Comparison of ENCODE assay signal across 1 fruit fly cellular context in genomic region chr3R:31550910-31551309, dm6.
TF ChIP-seq lines count a peak whose summit lies in the region.

No protein-coding gene starts in this region.

TF ChIP-seq in whole organism, embryonic, 481 proteins besides CTCF, POLR2A, EP300 and RAD21 (continued from another document and continues in another):
- TF ChIP-seq az2 (GFP tag; optimal IDR thresholded peaks at IDR 0.05; lab: Kevin White, UChicago) (peak; percentile 18), CG31388 (GFP tag; optimal IDR thresholded peaks at IDR 0.05; lab: Kevin White, UChicago) (no peak), CG15011 (GFP tag; optimal IDR thresholded peaks at IDR 0.05; lab: Kevin White, UChicago) (peak; percentile 64), CG3726 (GFP tag; IDR thresholded peaks at IDR 0.05; lab: Robert Waterston, UW) (no peak), Drgx (GFP tag; IDR thresholded peaks at IDR 0.05; lab: Robert Waterston, UW) (no peak), CG10654 (GFP tag; optimal IDR thresholded peaks at IDR 0.05; lab: Kevin White, UChicago) (peak; percentile 47), CG11695 (GFP tag; IDR thresholded peaks at IDR 0.05; lab: Robert Waterston, UW) (0 out of 3 replicates have a peak, but pooled peaks have one; percentile 21), wdn (GFP tag; IDR thresholded peaks at IDR 0.05; lab: Robert Waterston, UW) (no peak), CG30020 (tag; optimal IDR thresholded peaks at IDR 0.05; lab: Kevin White, UChicago) (no peak), CG12391 (tag; optimal IDR thresholded peaks at IDR 0.05; lab: Kevin White, UChicago) (peak; percentile 43), sqz (GFP tag; optimal IDR thresholded peaks at IDR 0.05; lab: Kevin White, UChicago) (peak; percentile 61), CG11093 (GFP tag; IDR thresholded peaks at IDR 0.05; lab: Robert Waterston, UW) (no peak), Asciz (GFP tag; optimal IDR thresholded peaks at IDR 0.05; lab: Kevin White, UChicago) (peak; percentile 78), CG6654 (GFP tag; optimal IDR thresholded peaks at IDR 0.05; lab: Kevin White, UChicago) (no peak), CG31441 (GFP tag; IDR thresholded peaks at IDR 0.05; lab: Robert Waterston, UW) (peak; percentile 74), CG15514 (GFP tag; optimal IDR thresholded peaks at IDR 0.05; lab: Kevin White, UChicago) (no peak), CG14050 (GFP tag; IDR thresholded peaks at IDR 0.05; lab: Robert Waterston, UW) (no peak), ap (GFP tag; IDR thresholded peaks at IDR 0.05; lab: Robert Waterston, UW) (no peak), run (tag; optimal IDR thresholded peaks at IDR 0.05; lab: Kevin White, UChicago) (no peak), CG12769 (tag; optimal IDR thresholded peaks at IDR 0.05; lab: Kevin White, UChicago) (peak; percentile 10), CG8924 (tag; optimal IDR thresholded peaks at IDR 0.05; lab: Kevin White, UChicago) (peak; percentile 77), stwl (tag; optimal IDR thresholded peaks at IDR 0.05; lab: Kevin White, UChicago) (peak; percentile 61), Hsf (GFP tag; optimal IDR thresholded peaks at IDR 0.05; lab: Kevin White, UChicago) (peak; percentile 28), CG2116 (GFP tag; optimal IDR thresholded peaks at IDR 0.05; lab: Kevin White, UChicago) (peak; percentile 59), lmd (GFP tag; IDR thresholded peaks at IDR 0.05; lab: Robert Waterston, UW) (no peak), cad (GFP tag; optimal IDR thresholded peaks at IDR 0.05; lab: Kevin White, UChicago) (no peak), CG3995 (GFP tag; optimal IDR thresholded peaks at IDR 0.05; lab: Kevin White, UChicago) (no peak), Atf6 (GFP tag; IDR thresholded peaks at IDR 0.05; lab: Robert Waterston, UW) (no peak), z (GFP tag; IDR thresholded peaks at IDR 0.05; lab: Robert Waterston, UW) (peak; percentile 68; the same call in 2 of the 3 replicates), zfh2 (GFP tag; optimal IDR thresholded peaks at IDR 0.05; lab: Kevin White, UChicago) (no peak), ash1 (GFP tag; optimal IDR thresholded peaks at IDR 0.05; lab: Kevin White, UChicago) (no peak), Fer3 (tag; optimal IDR thresholded peaks at IDR 0.05; lab: Kevin White, UChicago) (no peak), grau (tag; optimal IDR thresholded peaks at IDR 0.05; lab: Kevin White, UChicago) (peak; percentile 31), CG13624 (GFP tag; optimal IDR thresholded peaks at IDR 0.05; lab: Kevin White, UChicago) (no peak), ham (GFP tag; IDR thresholded peaks at IDR 0.05; lab: Robert Waterston, UW) (no peak), org-1 (GFP tag; optimal IDR thresholded peaks at IDR 0.05; lab: Kevin White, UChicago) (peak; percentile 74), eyg (GFP tag; optimal IDR thresholded peaks at IDR 0.05; lab: Kevin White, UChicago) (no peak), Fer2 (tag; optimal IDR thresholded peaks at IDR 0.05; lab: Kevin White, UChicago) (no peak), CG42726 (GFP tag; IDR thresholded peaks at IDR 0.05; lab: Robert Waterston, UW; ENCODE audit: partially characterized antibody) (no peak), CG14014 (GFP tag; IDR thresholded peaks at IDR 0.05; lab: Robert Waterston, UW) (no peak), ase (GFP tag; IDR thresholded peaks at IDR 0.05; lab: Robert Waterston, UW) (no peak), Ptx1 (GFP tag; IDR thresholded peaks at IDR 0.05; lab: Robert Waterston, UW) (no peak), CG17328 (GFP tag; IDR thresholded peaks at IDR 0.05; lab: Robert Waterston, UW) (peak; percentile 41; the same call in 1 of the 2 replicates), PHDP (tag; optimal IDR thresholded peaks at IDR 0.05; lab: Kevin White, UChicago) (no peak), maf-S (GFP tag; optimal IDR thresholded peaks at IDR 0.05; lab: Kevin White, UChicago) (peak; percentile 12), Chrac-16 (GFP tag; optimal IDR thresholded peaks at IDR 0.05; lab: Kevin White, UChicago) (no peak), Hr3 (GFP tag; optimal IDR thresholded peaks at IDR 0.05; lab: Kevin White, UChicago) (no peak), Hand (GFP tag; optimal IDR thresholded peaks at IDR 0.05; lab: Kevin White, UChicago) (no peak), ranshi (GFP tag; IDR thresholded peaks at IDR 0.05; lab: Robert Waterston, UW) (no peak), gce (GFP tag; IDR thresholded peaks at IDR 0.05; lab: Robert Waterston, UW) (no peak), nerfin-1 (tag; optimal IDR thresholded peaks at IDR 0.05; lab: Kevin White, UChicago) (peak; percentile 58), ERR (GFP tag; optimal IDR thresholded peaks at IDR 0.05; lab: Kevin White, UChicago) (no peak), fu2 (GFP tag; optimal IDR thresholded peaks at IDR 0.05; lab: Kevin White, UChicago) (no peak), Doc2 (GFP tag; IDR thresholded peaks at IDR 0.05; lab: Robert Waterston, UW) (no peak), Bdp1 (GFP tag; optimal IDR thresholded peaks at IDR 0.05; lab: Kevin White, UChicago) (peak; percentile 55), CG13775 (GFP tag; optimal IDR thresholded peaks at IDR 0.05; lab: Kevin White, UChicago) (peak; percentile 45), yki (optimal IDR thresholded peaks at IDR 0.05; lab: Kevin White, UChicago) (no peak), hbn (GFP tag; IDR thresholded peaks at IDR 0.05; lab: Robert Waterston, UW; ENCODE audit: partially characterized antibody) (no peak), CrebB (tag; optimal IDR thresholded peaks at IDR 0.05; lab: Kevin White, UChicago) (peak; percentile 70), emc (GFP tag; optimal IDR thresholded peaks at IDR 0.05; lab: Kevin White, UChicago) (no peak), Dref (GFP tag; IDR thresholded peaks at IDR 0.05; lab: Robert Waterston, UW) (no peak), luna (GFP tag; optimal IDR thresholded peaks at IDR 0.05; lab: Kevin White, UChicago) (no peak), CG12155 (GFP tag; optimal IDR thresholded peaks at IDR 0.05; lab: Kevin White, UChicago) (no peak), CG5953 (GFP tag; IDR thresholded peaks at IDR 0.05; lab: Robert Waterston, UW) (no peak), CG2120 (GFP tag; optimal IDR thresholded peaks at IDR 0.05; lab: Kevin White, UChicago) (no peak), CG31365 (tag; optimal IDR thresholded peaks at IDR 0.05; lab: Kevin White, UChicago) (no peak), CG3163 (GFP tag; optimal IDR thresholded peaks at IDR 0.05; lab: Kevin White, UChicago) (peak; percentile 28), Dad (GFP tag; optimal IDR thresholded peaks at IDR 0.05; lab: Kevin White, UChicago) (no peak), oc (tag; optimal IDR thresholded peaks at IDR 0.05; lab: Kevin White, UChicago) (peak; percentile 85), CG7271 (tag; optimal IDR thresholded peaks at IDR 0.05; lab: Kevin White, UChicago) (peak; percentile 91), CG4820 (GFP tag; optimal IDR thresholded peaks at IDR 0.05; lab: Kevin White, UChicago) (peak; percentile 44), Spps (tag; optimal IDR thresholded peaks at IDR 0.05; lab: Kevin White, UChicago) (peak; percentile 74), Hmr (GFP tag; optimal IDR thresholded peaks at IDR 0.05; lab: Kevin White, UChicago) (no peak), wek (GFP tag; optimal IDR thresholded peaks at IDR 0.05; lab: Kevin White, UChicago) (peak; percentile 75), chinmo (GFP tag; IDR thresholded peaks at IDR 0.05; lab: Robert Waterston, UW; ENCODE audit: partially characterized antibody) (no peak), Gsc (GFP tag; IDR thresholded peaks at IDR 0.05; lab: Robert Waterston, UW) (no peak), so (GFP tag; IDR thresholded peaks at IDR 0.05; lab: Robert Waterston, UW) (peak; percentile 63; the same call in 2 of the 3 replicates), CG17186 (GFP tag; optimal IDR thresholded peaks at IDR 0.05; lab: Kevin White, UChicago) (peak; percentile 47), da (GFP tag; optimal IDR thresholded peaks at IDR 0.05; lab: Kevin White, UChicago) (peak; percentile 13), CG11560 (tag; IDR thresholded peaks at IDR 0.05; lab: Robert Waterston, UW) (no peak), CG9797 (GFP tag; optimal IDR thresholded peaks at IDR 0.05; lab: Kevin White, UChicago) (peak; percentile 18), HmgZ (tag; optimal IDR thresholded peaks at IDR 0.05; lab: Kevin White, UChicago) (no peak), br (optimal IDR thresholded peaks at IDR 0.05; lab: Kevin White, UChicago) (no peak), CG4707 (GFP tag; optimal IDR thresholded peaks at IDR 0.05; lab: Kevin White, UChicago) (peak; percentile 76), gfzf (GFP tag; optimal IDR thresholded peaks at IDR 0.05; lab: Kevin White, UChicago) (no peak), Dfd (GFP tag; optimal IDR thresholded peaks at IDR 0.05; lab: Kevin White, UChicago) (no peak), cwo (GFP tag; optimal IDR thresholded peaks at IDR 0.05; lab: Kevin White, UChicago) (no peak), MBD-R2 (GFP tag; IDR thresholded peaks at IDR 0.05; lab: Robert Waterston, UW) (no peak), tll (GFP tag; optimal IDR thresholded peaks at IDR 0.05; lab: Kevin White, UChicago) (peak in 1 of 2 experiments; percentile 98), CG1647 (GFP tag; optimal IDR thresholded peaks at IDR 0.05; lab: Kevin White, UChicago) (no peak), Kr (GFP tag; optimal IDR thresholded peaks at IDR 0.05; lab: Kevin White, UChicago) (peak; percentile 100), ems (GFP tag; optimal IDR thresholded peaks at IDR 0.05; lab: Kevin White, UChicago) (no peak), CG1603 (tag; optimal IDR thresholded peaks at IDR 0.05; lab: Kevin White, UChicago) (peak; percentile 87), bigmax (GFP tag; optimal IDR thresholded peaks at IDR 0.05; lab: Kevin White, UChicago) (peak; percentile 35), CG3838 (GFP tag; optimal IDR thresholded peaks at IDR 0.05; lab: Kevin White, UChicago) (peak; percentile 58), Antp (GFP tag; optimal IDR thresholded peaks at IDR 0.05; lab: Kevin White, UChicago) (no peak), croc (GFP tag; conservative IDR thresholded peaks at IDR 0.05; lab: Robert Waterston, UW) (no peak; the same call in 2 of the 3 replicates), sna (GFP tag; IDR thresholded peaks at IDR 0.05; lab: Robert Waterston, UW; ENCODE audit: partially characterized antibody) (no peak), crc (GFP tag; optimal IDR thresholded peaks at IDR 0.05; lab: Kevin White, UChicago) (peak; percentile 28), Max (GFP tag; optimal IDR thresholded peaks at IDR 0.05; lab: Kevin White, UChicago) (peak; percentile 44), CG8944 (GFP tag; optimal IDR thresholded peaks at IDR 0.05; lab: Kevin White, UChicago) (peak; percentile 35), Oli (tag; optimal IDR thresholded peaks at IDR 0.05; lab: Kevin White, UChicago) (no peak), CG4404 (GFP tag; IDR thresholded peaks at IDR 0.05; lab: Robert Waterston, UW) (no peak), Awh (GFP tag; IDR thresholded peaks at IDR 0.05; lab: Robert Waterston, UW) (peak; percentile 67; the same call in 1 of the 2 replicates), CHES-1-like (GFP tag; optimal IDR thresholded peaks at IDR 0.05; lab: Kevin White, UChicago) (peak; percentile 41), sens (GFP tag; lab: Kevin White, UChicago) (peak; percentile 96), CG14860 (GFP tag; IDR thresholded peaks at IDR 0.05; lab: Robert Waterston, UW; ENCODE audit: partially characterized antibody) (no peak), CG6175 (GFP tag; IDR thresholded peaks at IDR 0.05; lab: Robert Waterston, UW) (no peak), peb (GFP tag; IDR thresholded peaks at IDR 0.05; lab: Robert Waterston, UW) (0 out of 2 replicates have a peak, but pooled peaks have one; percentile 12), Eip74EF (GFP tag; optimal IDR thresholded peaks at IDR 0.05; lab: Kevin White, UChicago) (no peak), CG1792 (GFP tag; optimal IDR thresholded peaks at IDR 0.05; lab: Kevin White, UChicago) (no peak), CG17568 (GFP tag; optimal IDR thresholded peaks at IDR 0.05; lab: Kevin White, UChicago) (peak; percentile 81), fd64A (GFP tag; optimal IDR thresholded peaks at IDR 0.05; lab: Kevin White, UChicago) (peak; percentile 73), Gug (GFP tag; IDR thresholded peaks at IDR 0.05; lab: Robert Waterston, UW) (no peak), HLH3B (GFP tag; IDR thresholded peaks at IDR 0.05; lab: Robert Waterston, UW) (no peak; the same call in 1 of the 2 replicates), CG12219 (GFP tag; optimal IDR thresholded peaks at IDR 0.05; lab: Kevin White, UChicago) (peak; percentile 56), dan (GFP tag; IDR thresholded peaks at IDR 0.05; lab: Robert Waterston, UW) (no peak), CG17802 (tag; optimal IDR thresholded peaks at IDR 0.05; lab: Kevin White, UChicago) (peak; percentile 45), Med (GFP tag; lab: Kevin White, UChicago) (no peak), CG32767 (GFP tag; IDR thresholded peaks at IDR 0.05; lab: Robert Waterston, UW) (no peak), hth (optimal IDR thresholded peaks at IDR 0.05; lab: Kevin White, UChicago) (no peak), CG18011 (GFP tag; optimal IDR thresholded peaks at IDR 0.05; lab: Kevin White, UChicago) (no peak), usp (GFP tag; optimal IDR thresholded peaks at IDR 0.05; lab: Kevin White, UChicago) (no peak), CG7963 (GFP tag; IDR thresholded peaks at IDR 0.05; lab: Robert Waterston, UW; ENCODE audit: partially characterized antibody) (no peak), Lhr (GFP tag; optimal IDR thresholded peaks at IDR 0.05; lab: Kevin White, UChicago) (peak; percentile 66), MTF-1 (GFP tag; optimal IDR thresholded peaks at IDR 0.05; lab: Kevin White, UChicago; ENCODE audit: borderline replicate concordance) (peak; percentile 83), Dbx (GFP tag; IDR thresholded peaks at IDR 0.05; lab: Robert Waterston, UW) (no peak), CG1832 (GFP tag; optimal IDR thresholded peaks at IDR 0.05; lab: Kevin White, UChicago) (no peak), H2.0 (GFP tag; IDR thresholded peaks at IDR 0.05; lab: Robert Waterston, UW) (no peak), CG5245 (GFP tag; optimal IDR thresholded peaks at IDR 0.05; lab: Kevin White, UChicago) (peak; percentile 34), CG9817 (tag; optimal IDR thresholded peaks at IDR 0.05; lab: Kevin White, UChicago) (no peak), CG11723 (GFP tag; optimal IDR thresholded peaks at IDR 0.05; lab: Kevin White, UChicago) (peak; percentile 61), HLH54F (GFP tag; optimal IDR thresholded peaks at IDR 0.05; lab: Kevin White, UChicago) (no peak), Usf (GFP tag; optimal IDR thresholded peaks at IDR 0.05; lab: Kevin White, UChicago) (no peak), exex (tag; optimal IDR thresholded peaks at IDR 0.05; lab: Kevin White, UChicago) (no peak), fd96Cb (tag; optimal IDR thresholded peaks at IDR 0.05; lab: Kevin White, UChicago) (peak; percentile 45), Camta (GFP tag; optimal IDR thresholded peaks at IDR 0.05; lab: Kevin White, UChicago) (peak; percentile 50)
